Worm (Caenorhabditis elegans) whole organism, L4 larva: ENCODE data around the gene kxd-1.

Experiments
- F10B5.3 ChIP-seq: sonication (generic microtip); optimal IDR thresholded peaks from 2 replicates; lab custom pipeline; 2016; ENCODE audit warnings: mild to moderate bottlenecking, missing genetic modification characterization, missing compliant biosample characterization
- ama-1 ChIP-seq: fragments of 150-350 bp; optimal IDR thresholded peaks from 2 replicates; lab custom pipeline; 2014; ENCODE audit warnings: inconsistent platforms, mixed read lengths
- ceh-82 ChIP-seq: sonication (generic microtip); optimal IDR thresholded peaks from 2 replicates; lab custom pipeline; 2017; ENCODE audit warnings: missing biosample characterization, missing genetic modification characterization
- jun-1 ChIP-seq: fragments of 150-350 bp; optimal IDR thresholded peaks from 2 replicates; lab custom pipeline; 2014; ENCODE audit warnings: missing biosample characterization, missing genetic modification reagents, missing genetic modification characterization
- lin-38 ChIP-seq: fragments of 200-800 bp; sonication (Bioruptor generic); IDR thresholded peaks from 2 replicates; pipeline ENCODE4 v1.3.6; 2022; ENCODE audit warnings: missing genetic modification reagents, missing genetic modification characterization, missing compliant biosample characterization
- nhr-25 ChIP-seq: sonication (generic microtip); optimal IDR thresholded peaks from 2 replicates; lab custom pipeline; 2017; ENCODE audit warnings: missing genetic modification characterization, mild to moderate bottlenecking, missing compliant biosample characterization, antibody characterized with exemption, moderate library complexity, borderline replicate concordance; ENCODE audit not compliant: insufficient read depth

DNA sequence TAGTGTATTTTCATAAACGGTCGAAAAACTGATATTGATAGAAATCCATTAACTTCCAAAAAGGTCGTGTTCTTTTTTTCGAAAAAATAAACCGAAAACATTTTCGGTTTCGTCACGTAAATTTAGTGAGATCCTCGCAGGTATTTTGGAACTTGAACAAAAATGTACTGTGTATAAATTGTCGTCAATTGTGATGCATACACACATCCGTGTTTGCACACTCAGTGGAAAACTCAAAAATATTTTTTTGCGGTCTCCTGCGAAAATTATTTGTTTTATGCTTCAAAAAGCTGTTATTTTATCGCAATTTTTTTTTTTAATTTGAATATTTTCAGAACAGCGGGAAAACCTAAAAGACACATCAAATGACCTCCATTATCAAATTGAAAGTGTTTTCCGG lies 42.4 kb upstream of the kxd-1 start, which contains the start of gene cpsf-2:
- TF ChIP-seq nhr-25 (no peak), ceh-82 (no peak), F10B5.3 (tag; lab: Kevin White, UChicago) (no peak), ama-1 (no peak), jun-1 (tag; lab: Kevin White, UChicago) (no peak), lin-38 (no peak)
